Worm (Caenorhabditis elegans) whole organism, L2 larva: ENCODE results near the gene Y75B12B.11.
"Not testable (repeated sequence)": the region's sequence is repeated elsewhere in the genome, so short reads cannot be mapped to it uniquely, and the experiment has no call there.

Experiments used
- C34F6.9 ChIP-seq: fragments of 150-350 bp; optimal IDR thresholded peaks from 2 replicates; lab custom pipeline; 2014; ENCODE audit warnings: missing biosample characterization, missing genetic modification characterization
- F13H6.1 ChIP-seq: sonication (generic microtip); optimal IDR thresholded peaks from 2 replicates; lab custom pipeline; 2016; ENCODE audit warnings: missing genetic modification characterization, missing compliant biosample characterization
- R02D3.7 ChIP-seq: fragments of 150-350 bp; optimal IDR thresholded peaks from 2 replicates; lab custom pipeline; 2014; ENCODE audit warnings: missing biosample characterization, missing genetic modification characterization
- alr-1 ChIP-seq: fragments of 150-350 bp; optimal IDR thresholded peaks from 2 replicates; lab custom pipeline; 2014; ENCODE audit warnings: missing biosample characterization, missing genetic modification characterization
- ama-1 ChIP-seq: fragments of 150-350 bp; optimal IDR thresholded peaks from 2 replicates; lab custom pipeline; 2018; ENCODE audit warnings: inconsistent platforms
- blmp-1 ChIP-seq: sonication (generic microtip); optimal IDR thresholded peaks from 2 replicates; lab custom pipeline; 2017; ENCODE audit warnings: missing genetic modification characterization, mild to moderate bottlenecking, missing compliant biosample characterization, antibody characterized with exemption, moderate library complexity; ENCODE audit not compliant: insufficient read depth
- ceh-82 ChIP-seq: fragments of 150-350 bp; optimal IDR thresholded peaks from 2 replicates; lab custom pipeline; 2014; ENCODE audit warnings: missing biosample characterization, missing genetic modification characterization
- crh-2 ChIP-seq: sonication (generic microtip); optimal IDR thresholded peaks from 2 replicates; lab custom pipeline; 2017; ENCODE audit warnings: missing biosample characterization, missing genetic modification characterization
- dmd-4 ChIP-seq: sonication (generic microtip); optimal IDR thresholded peaks from 2 replicates; lab custom pipeline; 2017; ENCODE audit warnings: missing biosample characterization, missing genetic modification characterization
- egl-27 ChIP-seq: sonication (generic microtip); optimal IDR thresholded peaks from 3 replicates; lab custom pipeline; 2017; ENCODE audit warnings: missing biosample characterization, missing genetic modification reagents, missing genetic modification characterization
- elt-1 ChIP-seq: fragments of 150-350 bp; optimal IDR thresholded peaks from 2 replicates; lab custom pipeline; 2014; ENCODE audit warnings: missing biosample characterization, missing genetic modification characterization
- fos-1 ChIP-seq: fragments of 150-350 bp; optimal IDR thresholded peaks from 2 replicates; lab custom pipeline; 2014; ENCODE audit warnings: missing biosample characterization, missing genetic modification characterization
- lin-39 ChIP-seq: fragments of 150-350 bp; optimal IDR thresholded peaks from 2 replicates; lab custom pipeline; 2014; ENCODE audit warnings: missing biosample characterization, missing genetic modification reagents, missing genetic modification characterization
- lsy-2 ChIP-seq, 2 experiments: fragments of 150-350 bp in 1 of 2; sonication (generic microtip) in 1 of 2; optimal IDR thresholded peaks; 2 replicates each; lab custom pipeline; 2014 to 2017; ENCODE audit warnings: missing biosample characterization in 2 of 2, missing genetic modification characterization in 2 of 2
- mab-5 ChIP-seq: fragments of 150-350 bp; optimal IDR thresholded peaks from 2 replicates; lab custom pipeline; 2014; ENCODE audit warnings: missing biosample characterization, missing genetic modification characterization
- mbf-1 ChIP-seq: sonication (generic microtip); optimal IDR thresholded peaks from 2 replicates; lab custom pipeline; 2017; ENCODE audit warnings: missing biosample characterization, missing genetic modification characterization
- mdl-1 ChIP-seq, 2 experiments: fragments of 150-350 bp in 1 of 2; sonication (generic microtip) in 1 of 2; optimal IDR thresholded peaks; 2 replicates each; lab custom pipeline; 2017; ENCODE audit warnings: missing biosample characterization in 2 of 2, missing genetic modification characterization in 2 of 2
- nhr-11 ChIP-seq: fragments of 150-350 bp; optimal IDR thresholded peaks from 2 replicates; lab custom pipeline; 2014; ENCODE audit warnings: missing biosample characterization, missing genetic modification characterization
- nhr-129 ChIP-seq: fragments of 150-350 bp; optimal IDR thresholded peaks from 2 replicates; lab custom pipeline; 2014; ENCODE audit warnings: missing biosample characterization, missing genetic modification characterization
- nhr-23 ChIP-seq: fragments of 150-350 bp; optimal IDR thresholded peaks from 2 replicates; lab custom pipeline; 2014; ENCODE audit warnings: missing biosample characterization, missing genetic modification reagents, missing genetic modification characterization
- nhr-237 ChIP-seq: fragments of 150-350 bp; optimal IDR thresholded peaks from 2 replicates; lab custom pipeline; 2014; ENCODE audit warnings: missing biosample characterization, missing genetic modification characterization
- nhr-25 ChIP-seq: fragments of 150-350 bp; sonication (generic microtip); optimal IDR thresholded peaks from 3 replicates; lab custom pipeline; 2014; ENCODE audit warnings: missing biosample characterization, missing genetic modification characterization
- nhr-6 ChIP-seq: fragments of 150-350 bp; optimal IDR thresholded peaks from 2 replicates; lab custom pipeline; 2014; ENCODE audit warnings: missing biosample characterization, missing genetic modification characterization
- peb-1 ChIP-seq: fragments of 150-350 bp; optimal IDR thresholded peaks from 2 replicates; lab custom pipeline; 2014; ENCODE audit warnings: missing biosample characterization, missing genetic modification characterization
- sem-4 ChIP-seq: fragments of 150-350 bp; optimal IDR thresholded peaks from 2 replicates; lab custom pipeline; 2014; ENCODE audit warnings: missing biosample characterization, missing genetic modification reagents, missing genetic modification characterization
- skn-1 ChIP-seq: sonication (generic microtip); optimal IDR thresholded peaks from 2 replicates; lab custom pipeline; 2017; ENCODE audit warnings: missing biosample characterization, missing genetic modification characterization
- sma-3 ChIP-seq: sonication (generic microtip); optimal IDR thresholded peaks from 2 replicates; lab custom pipeline; 2016; ENCODE audit warnings: missing genetic modification reagents, missing genetic modification characterization, missing compliant biosample characterization
- sma-9 ChIP-seq, 2 experiments: fragments of 150-350 bp in 1 of 2; sonication (generic microtip) in 1 of 2; optimal IDR thresholded peaks; 2 replicates each; lab custom pipeline; 2014 to 2016; ENCODE audit warnings: missing genetic modification characterization in 2 of 2, mild to moderate bottlenecking in 1 of 2, missing biosample characterization in 1 of 2, missing compliant biosample characterization in 1 of 2, missing genetic modification reagents in 1 of 2, moderate library complexity in 1 of 2
- snpc-4 ChIP-seq: fragments of 150-350 bp; optimal IDR thresholded peaks from 2 replicates; lab custom pipeline; 2014; ENCODE audit warnings: missing biosample characterization, missing genetic modification characterization
- unc-39 ChIP-seq: fragments of 150-350 bp; optimal IDR thresholded peaks from 2 replicates; lab custom pipeline; 2014; ENCODE audit warnings: missing biosample characterization, missing genetic modification characterization
- unc-55 ChIP-seq: fragments of 150-350 bp; sonication (generic microtip); optimal IDR thresholded peaks from 3 replicates; lab custom pipeline; 2014; ENCODE audit warnings: missing biosample characterization, missing genetic modification reagents, missing genetic modification characterization
- unc-62 ChIP-seq: fragments of 150-350 bp; optimal IDR thresholded peaks from 2 replicates; lab custom pipeline; 2014; ENCODE audit warnings: missing biosample characterization, missing genetic modification reagents, missing genetic modification characterization
- ztf-1 ChIP-seq: fragments of 200-800 bp; sonication (Bioruptor generic); conservative IDR thresholded peaks from 2 replicates; pipeline ENCODE4 v1.3.6; 2022; ENCODE audit warnings: missing genetic modification characterization, missing compliant biosample characterization
- ztf-11 ChIP-seq: sonication (generic microtip); optimal IDR thresholded peaks from 2 replicates; lab custom pipeline; 2017; ENCODE audit warnings: missing biosample characterization, missing genetic modification characterization
- ztf-4 ChIP-seq: fragments of 150-350 bp; optimal IDR thresholded peaks from 2 replicates; lab custom pipeline; 2014; ENCODE audit warnings: missing biosample characterization, missing genetic modification characterization

Y75B12B.11 gene

DNA sequence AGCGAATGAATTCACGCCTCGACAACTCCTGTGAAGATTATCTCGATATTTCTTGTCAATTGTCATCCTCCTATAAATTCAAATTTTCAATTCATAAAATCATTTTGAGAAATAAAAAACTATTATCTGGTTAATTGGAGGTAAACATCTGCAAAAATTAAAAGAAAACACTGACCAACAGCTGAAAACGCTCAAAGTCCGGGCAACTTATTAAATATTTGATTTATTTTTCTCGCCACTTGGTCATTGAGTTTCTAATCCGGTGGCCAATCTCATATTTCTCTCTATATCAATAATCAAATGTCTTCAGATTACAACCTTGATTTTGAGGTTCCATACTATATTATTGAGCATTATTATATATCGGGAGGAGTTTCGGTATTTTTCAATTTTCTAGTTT is 20.8 kb downstream of the Y75B12B.11 start, which contains the start of gene sri-24:
Gene sri-24 (plus strand): TSS at position 301 of the 400 bp plus-strand sequence.
- not testable (repeated sequence) for TF ChIP-seq F13H6.1; mab-5 (tag; lab: Kevin White, UChicago); skn-1 (tag; lab: Kevin White, UChicago)

DNA sequence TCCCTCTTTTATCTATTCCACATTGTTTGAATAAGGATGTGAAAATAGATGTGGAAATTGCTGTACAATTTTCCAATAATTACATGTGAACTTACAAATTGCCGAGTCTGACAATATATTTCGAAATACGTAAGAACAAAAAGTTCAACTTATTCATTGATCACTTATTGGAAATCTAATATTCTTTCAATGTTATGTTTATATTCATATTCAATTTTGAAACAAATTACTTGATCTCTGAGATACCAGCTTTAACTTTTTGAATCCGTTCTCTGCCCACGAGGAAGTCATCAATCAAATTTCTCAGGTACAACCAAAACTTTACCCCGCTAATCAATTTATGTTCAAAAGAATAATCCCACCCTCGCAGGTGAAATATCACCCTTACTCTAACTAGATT is 24.1 kb downstream of the Y75B12B.11 start, which contains the start of gene sri-26:
Gene sri-26 (plus strand): TSS at position 301 of the 400 bp plus-strand sequence.
- TF ChIP-seq nhr-6 (tag; lab: Kevin White, UChicago); crh-2 (tag; lab: Kevin White, UChicago); egl-27: not testable (repeated sequence)

DNA sequence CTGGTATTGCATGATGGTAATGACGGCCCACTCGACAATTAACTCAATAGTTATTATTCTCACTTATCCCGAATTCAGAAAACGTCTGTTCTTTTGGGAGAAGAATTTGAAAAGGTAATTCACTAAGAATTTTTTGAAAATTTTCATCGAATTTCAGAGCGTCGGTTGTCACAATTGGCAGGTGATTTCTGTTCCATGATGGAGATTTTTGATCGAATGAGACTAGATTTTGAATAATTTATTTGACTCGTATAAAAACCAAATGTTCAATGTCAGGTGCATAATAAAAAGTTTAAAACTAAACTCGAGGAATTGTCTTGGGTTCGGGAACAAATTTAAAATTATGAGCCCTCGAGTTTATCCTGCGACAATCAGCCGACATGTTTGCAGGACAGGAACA is 25.6 kb downstream of the Y75B12B.11 start, which contains the start of gene sri-25:
Gene sri-25 (plus strand): TSS at position 301 of the 400 bp plus-strand sequence.
- TF ChIP-seq nhr-23 (no peak), nhr-237 (tag; lab: Kevin White, UChicago) (no peak), ama-1 (lab: Kevin White, UChicago) (no peak), ztf-1 (GFP tag; lab: Robert Waterston, UW) (no peak), unc-39 (tag; lab: Kevin White, UChicago) (no peak), peb-1 (tag; lab: Kevin White, UChicago) (no peak)

DNA sequence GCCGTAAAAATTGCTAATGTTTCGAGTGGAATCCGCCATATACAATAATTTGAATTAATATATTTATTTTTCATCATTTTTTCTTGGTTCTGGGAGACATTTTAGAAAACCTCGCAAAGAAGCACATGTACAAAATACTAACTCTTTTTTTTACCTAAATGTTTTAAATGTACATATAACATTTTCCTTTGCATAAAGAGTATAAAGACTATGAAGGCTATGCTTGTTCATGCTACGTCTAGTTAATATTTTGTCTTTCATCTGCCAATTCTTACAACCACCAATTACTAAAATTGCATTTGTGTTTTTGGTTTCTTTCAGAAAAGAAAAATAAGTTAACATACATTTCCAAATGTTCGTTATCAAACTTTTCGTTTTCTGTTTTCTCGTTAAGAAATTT is 30.2 kb downstream of the Y75B12B.11 start, which contains the start of gene irld-25:
Gene irld-25 (plus strand): TSS at position 301 of the 400 bp plus-strand sequence.
- TF ChIP-seq ama-1 (lab: Kevin White, UChicago), result no peak
- no peak for TF ChIP-seq unc-39 (tag; lab: Kevin White, UChicago)
- TF ChIP-seq R02D3.7, result no peak
- TF ChIP-seq unc-62 (GFP tag; lab: Kevin White, UChicago), result no peak
- TF ChIP-seq nhr-25, result no peak
- TF ChIP-seq nhr-11 (tag; lab: Kevin White, UChicago), result no peak
- no peak for TF ChIP-seq ztf-11 (tag; lab: Kevin White, UChicago)
- TF ChIP-seq lsy-2 (tag; optimal IDR thresholded peaks at IDR 0.05; lab: Kevin White, UChicago), result no peak
- TF ChIP-seq fos-1 (tag; lab: Kevin White, UChicago), result no peak
- TF ChIP-seq mdl-1 (tag; optimal IDR thresholded peaks at IDR 0.05; lab: Kevin White, UChicago), result no peak

DNA sequence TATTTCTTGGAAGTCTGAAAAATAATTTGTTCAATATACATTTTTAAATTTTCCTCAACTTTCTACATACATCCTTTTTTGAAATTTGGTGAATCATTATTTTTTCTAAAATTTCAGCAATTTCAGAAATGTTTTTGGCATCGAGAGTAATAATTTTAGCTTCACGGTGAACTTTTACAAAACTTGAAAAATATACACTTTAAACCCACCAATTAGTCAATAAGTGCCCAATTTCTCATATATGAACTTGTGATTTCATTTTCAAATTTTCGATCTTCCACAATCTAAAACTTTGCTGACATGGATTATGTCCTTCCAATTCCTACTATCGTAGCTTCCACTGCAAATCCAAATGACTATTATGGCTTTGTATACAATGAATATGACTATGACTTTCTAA is 32.6 kb downstream of the Y75B12B.11 start, which contains the start of gene srw-24:
Gene srw-24 (plus strand): TSS at position 301 of the 400 bp plus-strand sequence.
- no peak for TF ChIP-seq ztf-11 (tag; lab: Kevin White, UChicago)
- no peak for TF ChIP-seq ztf-4 (tag; lab: Kevin White, UChicago)
- no peak for TF ChIP-seq crh-2 (tag; lab: Kevin White, UChicago)
- TF ChIP-seq ceh-82, result no peak
- no peak for TF ChIP-seq blmp-1 (tag; lab: Kevin White, UChicago)
- TF ChIP-seq lin-39 (tag; lab: Kevin White, UChicago), result no peak
- no peak for TF ChIP-seq peb-1 (tag; lab: Kevin White, UChicago)
- TF ChIP-seq sma-3, result no peak
- TF ChIP-seq snpc-4 (tag; lab: Kevin White, UChicago), result no peak
- TF ChIP-seq dmd-4, result no peak
- TF ChIP-seq C34F6.9 (tag; lab: Kevin White, UChicago), result no peak
- no peak for TF ChIP-seq sma-9 (GFP tag; optimal IDR thresholded peaks at IDR 0.05; lab: Kevin White, UChicago)
- TF ChIP-seq sma-9 (tag; optimal IDR thresholded peaks at IDR 0.05; lab: Kevin White, UChicago), result no peak
- no peak for TF ChIP-seq F13H6.1
- TF ChIP-seq nhr-6 (tag; lab: Kevin White, UChicago), result no peak
- no peak for TF ChIP-seq unc-55 (GFP tag; lab: Kevin White, UChicago)

DNA sequence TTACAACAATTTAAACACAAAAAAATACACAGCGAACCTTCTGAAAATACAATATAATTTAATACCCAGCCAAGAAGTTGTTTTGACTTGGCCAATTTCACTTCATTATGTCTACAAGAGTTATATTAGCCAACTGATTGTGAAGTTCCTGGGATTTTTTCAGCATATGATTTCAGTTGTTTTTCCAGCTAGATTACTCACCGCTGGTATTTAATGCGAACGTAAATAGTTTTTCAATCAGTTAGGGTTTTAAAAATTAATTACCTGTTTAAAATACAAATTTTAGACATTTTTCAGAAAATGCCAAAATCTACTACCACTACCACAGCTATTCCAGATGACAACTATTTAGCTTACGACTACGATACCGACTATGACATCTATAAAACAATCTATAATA is 34.6 kb downstream of the Y75B12B.11 start, which contains the start of gene srw-14:
Gene srw-14 (plus strand): TSS at position 301 of the 400 bp plus-strand sequence.
- TF ChIP-seq elt-1 (tag; lab: Kevin White, UChicago) (no peak), mbf-1 (tag; lab: Kevin White, UChicago) (no peak), alr-1 (tag; lab: Kevin White, UChicago) (no peak), mdl-1 (tag; optimal IDR thresholded peaks at IDR 0.05; lab: Kevin White, UChicago) (no peak), nhr-129 (tag; lab: Kevin White, UChicago) (no peak), sem-4 (tag; lab: Kevin White, UChicago) (no peak)
